Fruit fly (Drosophila melanogaster): Measurements from ENCODE around the gene Usp14.
A peak's percentile ranks its signal among the peaks of the same experiment; 100 is the strongest.

Gene Usp14

dm6 chr2L:10263343-10263744 is 50.9 kb downstream of the Usp14 start, which contains the start of gene Rsf1:
Gene Rsf1, minus strand, starts transcription at chr2L:10263554.
- no peak for TF ChIP-seq acj6 (GFP tag; optimal IDR thresholded peaks at IDR 0.05)
- peak; percentile 18 for TF ChIP-seq Eip78C (GFP tag)

All from whole organism, prepupa.